Fruit fly (Drosophila melanogaster): ENCODE measurements around the gene CG8939.

The CG8939 gene

DNA sequence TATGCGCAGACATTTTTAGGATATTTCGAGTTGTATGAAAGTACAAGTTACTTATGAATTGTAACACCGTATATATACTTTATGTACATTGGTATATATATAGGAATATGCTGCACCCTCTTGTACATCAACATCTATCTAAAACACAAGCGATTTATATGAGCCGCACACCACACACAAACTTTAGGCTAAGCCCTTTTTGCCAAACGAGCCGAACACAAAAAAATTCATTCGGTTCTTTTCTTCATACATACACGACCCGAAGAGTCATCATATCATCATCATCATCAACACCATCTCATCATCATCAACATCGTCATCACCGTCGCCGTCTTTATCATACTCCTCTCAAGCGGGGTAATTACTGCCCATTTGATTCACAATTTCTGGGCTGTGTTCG lies 8.2 kb downstream of the CG8939 start:
- TF ChIP-seq Sox15 (GFP tag; optimal IDR thresholded peaks at IDR 0.05) (no peak), ss (GFP tag; optimal IDR thresholded peaks at IDR 0.05) (no peak), pdm3 (GFP tag; optimal IDR thresholded peaks at IDR 0.05) (no peak), CG6163 (GFP tag; IDR thresholded peaks at IDR 0.05) (no peak), CG6276 (GFP tag; optimal IDR thresholded peaks at IDR 0.05) (no peak), fkh (GFP tag; optimal IDR thresholded peaks at IDR 0.05) (no peak), CG34406 (GFP tag; optimal IDR thresholded peaks at IDR 0.05) (no peak), CG32006 (GFP tag; optimal IDR thresholded peaks at IDR 0.05) (no peak), Lpt (GFP tag; optimal IDR thresholded peaks at IDR 0.05) (no peak), spab (GFP tag; optimal IDR thresholded peaks at IDR 0.05) (no peak), eg (GFP tag; IDR thresholded peaks at IDR 0.05) (no peak), CG10669 (GFP tag; optimal IDR thresholded peaks at IDR 0.05) (no peak), Gug (GFP tag; IDR thresholded peaks at IDR 0.05) (no peak), Hr38 (GFP tag; optimal IDR thresholded peaks at IDR 0.05) (no peak), Eip78C (GFP tag) (no peak)

DNA sequence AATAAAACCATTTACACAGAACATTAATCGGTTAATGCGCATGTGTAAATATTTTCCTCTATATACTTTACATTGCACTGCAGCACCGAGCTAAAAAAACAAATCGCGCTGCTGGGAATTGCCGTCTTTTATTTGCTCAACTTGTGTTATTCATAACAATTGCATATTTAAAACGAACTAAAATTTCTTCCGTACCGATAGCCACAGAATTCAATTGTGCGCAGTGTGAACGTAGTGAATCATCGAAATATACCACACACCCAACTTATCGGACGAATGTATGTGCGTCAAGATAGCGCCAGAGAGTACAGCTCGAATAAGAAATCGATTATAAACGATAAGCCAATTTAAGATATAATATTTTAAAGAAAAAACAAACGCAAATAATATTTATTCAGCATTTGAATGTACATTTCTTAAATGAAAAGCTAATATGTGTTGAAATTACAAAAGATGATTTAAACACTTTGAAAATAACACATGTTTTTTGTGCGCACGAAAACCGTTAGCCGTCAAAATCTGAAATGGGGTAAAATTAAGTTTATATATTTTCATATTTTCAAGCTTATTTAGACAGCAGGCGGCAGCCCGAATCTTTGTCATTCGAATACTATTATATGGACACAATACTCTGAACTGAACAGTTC lies 8.9 kb downstream of the CG8939 start, which contains the start of the genes vap and CG12698:
TSS of gene vap (minus strand) at position 262 of the 647 bp plus-strand sequence.
TSS of gene CG12698 (plus strand) at position 597 of the 647 bp plus-strand sequence.
- TF ChIP-seq Sox14 (GFP tag; optimal IDR thresholded peaks at IDR 0.05): peak; percentile 10
- peak; percentile 47 for TF ChIP-seq svp (GFP tag)
- TF ChIP-seq esn (GFP tag; optimal IDR thresholded peaks at IDR 0.05): peak; percentile 12
- TF ChIP-seq Eip78C (GFP tag): peak; percentile 76
- peak; percentile 8 for TF ChIP-seq lz (GFP tag; optimal IDR thresholded peaks at IDR 0.05)
- peak; percentile 6 for TF ChIP-seq topi (GFP tag; optimal IDR thresholded peaks at IDR 0.05)
- TF ChIP-seq Ets96B (tag; optimal IDR thresholded peaks at IDR 0.05): no peak
- TF ChIP-seq CG8632 (GFP tag; optimal IDR thresholded peaks at IDR 0.05): no peak

DNA sequence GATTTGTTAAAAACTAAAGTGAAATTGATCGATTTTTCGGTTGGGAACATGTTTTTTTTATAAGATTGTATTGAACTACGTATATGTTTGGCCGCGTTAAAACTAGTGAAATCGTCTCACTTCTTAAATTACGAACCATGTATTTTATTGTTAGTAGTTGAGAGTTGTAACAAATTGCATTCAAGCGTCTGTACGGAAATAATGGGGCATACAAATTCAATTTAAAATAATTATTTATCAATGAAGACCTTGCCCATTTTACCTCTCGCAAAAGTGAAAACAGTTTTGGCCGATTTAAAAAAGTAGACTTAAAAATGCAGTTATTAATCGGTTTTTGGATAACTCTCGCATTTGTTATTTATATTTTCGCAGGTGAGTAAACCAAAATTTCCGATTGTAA lies 12.0 kb downstream of the CG8939 start, which contains the start of gene Muc14A:
TSS of gene Muc14A (plus strand) at position 301 of the 400 bp plus-strand sequence.
- TF ChIP-seq net (GFP tag; optimal IDR thresholded peaks at IDR 0.05) (no peak), CG10669 (GFP tag; optimal IDR thresholded peaks at IDR 0.05) (no peak), Smox (GFP tag; optimal IDR thresholded peaks at IDR 0.05) (no peak), CG16779 (tag; optimal IDR thresholded peaks at IDR 0.05) (no peak), Hr4 (GFP tag; optimal IDR thresholded peaks at IDR 0.05) (no peak), CG3919 (GFP tag; optimal IDR thresholded peaks at IDR 0.05) (no peak)
